Fruit fly (Drosophila melanogaster): Measurements from ENCODE around the gene Acp29AB.

The Acp29AB gene

dm6 chr2L:8361204-8361952 lies 31.6 kb downstream of the Acp29AB start:
- TF ChIP-seq fd96Ca (GFP tag; IDR thresholded peaks at IDR 0.05) (no peak), CG14655 (GFP tag; optimal IDR thresholded peaks at IDR 0.05) (peak; percentile 67), CG12605 (GFP tag; IDR thresholded peaks at IDR 0.05) (no peak), Pif1A (GFP tag; optimal IDR thresholded peaks at IDR 0.05) (peak; percentile 46), CG17806 (tag; optimal IDR thresholded peaks at IDR 0.05) (peak; percentile 38), CG8301 (tag; optimal IDR thresholded peaks at IDR 0.05) (peak; percentile 59), CG10348 (GFP tag; IDR thresholded peaks at IDR 0.05) (no peak), Pif1B (GFP tag; optimal IDR thresholded peaks at IDR 0.05) (no peak), Snoo (tag; optimal IDR thresholded peaks at IDR 0.05) (peak; percentile 30), gl (tag; optimal IDR thresholded peaks at IDR 0.05) (no peak), CG8159 (tag; optimal IDR thresholded peaks at IDR 0.05) (peak; percentile 56), Ets98B (GFP tag; IDR thresholded peaks at IDR 0.05) (no peak), rn (GFP tag; IDR thresholded peaks at IDR 0.05) (no peak), CG4496 (GFP tag; IDR thresholded peaks at IDR 0.05) (peak; percentile 40; the same call in 1 of the 3 replicates), CG9948 (tag; optimal IDR thresholded peaks at IDR 0.05) (peak; percentile 57), EcR (GFP tag; optimal IDR thresholded peaks at IDR 0.05) (no peak), D1 (tag; optimal IDR thresholded peaks at IDR 0.05) (peak; percentile 7), CG13204 (GFP tag; optimal IDR thresholded peaks at IDR 0.05) (no peak), CG32121 (GFP tag; IDR thresholded peaks at IDR 0.05) (no peak), CG15710 (tag; optimal IDR thresholded peaks at IDR 0.05) (peak; percentile 64), CG34367 (tag; optimal IDR thresholded peaks at IDR 0.05) (peak; percentile 37)

dm6 chr2L:8355419-8355818 lies 37.6 kb downstream of the Acp29AB start:
- TF ChIP-seq CG14655 (GFP tag; optimal IDR thresholded peaks at IDR 0.05) (no peak), fd96Ca (GFP tag; IDR thresholded peaks at IDR 0.05) (no peak), CG10348 (GFP tag; IDR thresholded peaks at IDR 0.05) (no peak), CG4496 (GFP tag; IDR thresholded peaks at IDR 0.05) (no peak), gl (tag; optimal IDR thresholded peaks at IDR 0.05) (no peak), EcR (GFP tag; optimal IDR thresholded peaks at IDR 0.05) (no peak), CG13204 (GFP tag; optimal IDR thresholded peaks at IDR 0.05) (no peak)

- TF ChIP-seq Pif1A (GFP tag; optimal IDR thresholded peaks at IDR 0.05), result no peak
These were observed 41.2 kb downstream of the Acp29AB start, which contains the start of gene Mur29B for dm6 chr2L:8351864-8352263. TSS of gene Mur29B (plus strand) at chr2L:8352187.

dm6 chr2L:8351333-8351732 lies 41.7 kb downstream of the Acp29AB start:
- TF ChIP-seq CG17806 (tag; optimal IDR thresholded peaks at IDR 0.05) (no peak), Snoo (tag; optimal IDR thresholded peaks at IDR 0.05) (no peak), Ets98B (GFP tag; IDR thresholded peaks at IDR 0.05) (no peak), CG32121 (GFP tag; IDR thresholded peaks at IDR 0.05) (no peak), Pif1B (GFP tag; optimal IDR thresholded peaks at IDR 0.05) (no peak), CG4496 (GFP tag; IDR thresholded peaks at IDR 0.05) (no peak), CG9948 (tag; optimal IDR thresholded peaks at IDR 0.05) (no peak), gl (tag; optimal IDR thresholded peaks at IDR 0.05) (no peak), CG12605 (GFP tag; IDR thresholded peaks at IDR 0.05) (no peak), CG8159 (tag; optimal IDR thresholded peaks at IDR 0.05) (no peak), fd96Ca (GFP tag; IDR thresholded peaks at IDR 0.05) (no peak), D1 (tag; optimal IDR thresholded peaks at IDR 0.05) (no peak), CG34367 (tag; optimal IDR thresholded peaks at IDR 0.05) (no peak), CG15710 (tag; optimal IDR thresholded peaks at IDR 0.05) (no peak), rn (GFP tag; IDR thresholded peaks at IDR 0.05) (no peak), Pif1A (GFP tag; optimal IDR thresholded peaks at IDR 0.05) (no peak)

dm6 chr2L:8350560-8351171 lies 42.4 kb downstream of the Acp29AB start:
- TF ChIP-seq Snoo (tag; optimal IDR thresholded peaks at IDR 0.05) (no peak), rn (GFP tag; IDR thresholded peaks at IDR 0.05) (no peak), CG13204 (GFP tag; optimal IDR thresholded peaks at IDR 0.05) (no peak)

- TF ChIP-seq gl (tag; optimal IDR thresholded peaks at IDR 0.05), result no peak
- TF ChIP-seq CG17806 (tag; optimal IDR thresholded peaks at IDR 0.05), result no peak
- TF ChIP-seq Ets98B (GFP tag; IDR thresholded peaks at IDR 0.05), result no peak
- no peak for TF ChIP-seq Snoo (tag; optimal IDR thresholded peaks at IDR 0.05)
These were observed 46.8 kb downstream of the Acp29AB start, which contains the start of gene CG7778 for dm6 chr2L:8346260-8346659. TSS of gene CG7778 (plus strand) at chr2L:8346620.

- TF ChIP-seq fd96Ca (GFP tag; IDR thresholded peaks at IDR 0.05) (no peak), CG8159 (tag; optimal IDR thresholded peaks at IDR 0.05) (no peak), CG13204 (GFP tag; optimal IDR thresholded peaks at IDR 0.05) (no peak), CG12605 (GFP tag; IDR thresholded peaks at IDR 0.05) (no peak), CG17806 (tag; optimal IDR thresholded peaks at IDR 0.05) (no peak), CG8301 (tag; optimal IDR thresholded peaks at IDR 0.05) (no peak), Pif1A (GFP tag; optimal IDR thresholded peaks at IDR 0.05) (no peak), CG34367 (tag; optimal IDR thresholded peaks at IDR 0.05) (no peak), D1 (tag; optimal IDR thresholded peaks at IDR 0.05) (no peak), Ets98B (GFP tag; IDR thresholded peaks at IDR 0.05) (no peak), CG10348 (GFP tag; IDR thresholded peaks at IDR 0.05) (no peak), CG9948 (tag; optimal IDR thresholded peaks at IDR 0.05) (no peak), rn (GFP tag; IDR thresholded peaks at IDR 0.05) (no peak), CG4496 (GFP tag; IDR thresholded peaks at IDR 0.05) (no peak), gl (tag; optimal IDR thresholded peaks at IDR 0.05) (no peak), CG14655 (GFP tag; optimal IDR thresholded peaks at IDR 0.05) (no peak), Pif1B (GFP tag; optimal IDR thresholded peaks at IDR 0.05) (no peak), CG15710 (tag; optimal IDR thresholded peaks at IDR 0.05) (no peak)
These were observed 48.5 kb downstream of the Acp29AB start for dm6 chr2L:8344536-8344935.

Data from whole organism, pupa.